Fruit fly (Drosophila melanogaster): ENCODE data around the gene COX7A.

Gene COX7A

DNA sequence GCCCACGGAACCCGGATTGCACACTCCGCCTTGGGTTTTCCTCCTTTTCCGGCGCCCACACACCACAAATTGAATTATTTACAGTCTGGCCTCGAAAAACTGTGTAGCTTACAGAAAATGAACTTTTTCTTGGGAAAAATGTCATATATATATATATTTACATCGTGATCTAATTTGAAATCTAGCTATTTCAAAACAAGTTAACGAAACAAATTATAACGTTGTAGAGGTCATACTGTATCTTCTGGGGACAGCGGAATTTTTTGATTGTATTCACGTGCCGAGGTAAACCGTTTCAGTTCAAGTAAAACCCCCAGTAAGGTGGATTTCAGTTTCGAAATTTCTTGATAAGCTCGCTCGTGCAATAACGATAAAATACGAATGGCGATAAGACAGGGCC lies 13.6 kb upstream of the COX7A start (continued):
- TF ChIP-seq gro (GFP tag; optimal IDR thresholded peaks at IDR 0.05): no peak
- TF ChIP-seq Lim3 (GFP tag; IDR thresholded peaks at IDR 0.05): no peak
- peak; percentile 55; the same call in 2 of the 3 replicates for TF ChIP-seq Aef1 (GFP tag; IDR thresholded peaks at IDR 0.05)
- no peak for TF ChIP-seq p53 (GFP tag; optimal IDR thresholded peaks at IDR 0.05)
- no peak; the same call in 1 of the 2 replicates for TF ChIP-seq CG31441 (GFP tag; IDR thresholded peaks at IDR 0.05)
- TF ChIP-seq prd (optimal IDR thresholded peaks at IDR 0.05): no peak
- TF ChIP-seq prd (GFP tag; IDR thresholded peaks at IDR 0.05): peak; percentile 76
- TF ChIP-seq br (optimal IDR thresholded peaks at IDR 0.05): no peak
- TF ChIP-seq stwl (tag; optimal IDR thresholded peaks at IDR 0.05): no peak
- TF ChIP-seq CG34376 (GFP tag; optimal IDR thresholded peaks at IDR 0.05): no peak
- peak; percentile 40; the same call in 1 of the 2 replicates for TF ChIP-seq wor (GFP tag; IDR thresholded peaks at IDR 0.05)
- no peak for TF ChIP-seq Sox100B (GFP tag; optimal IDR thresholded peaks at IDR 0.05)
- TF ChIP-seq CG7357 (GFP tag; IDR thresholded peaks at IDR 0.05): no peak
- no peak; the same call in 1 of the 2 replicates for TF ChIP-seq MBD-R2 (GFP tag; IDR thresholded peaks at IDR 0.05)
- peak; percentile 71 for TF ChIP-seq CG9932 (GFP tag; IDR thresholded peaks at IDR 0.05)
- TF ChIP-seq CG4617 (GFP tag; optimal IDR thresholded peaks at IDR 0.05; ENCODE audit: borderline replicate concordance): no peak
- no peak for TF ChIP-seq CG10959 (GFP tag; IDR thresholded peaks at IDR 0.05)
- no peak for TF ChIP-seq CG6683 (GFP tag; optimal IDR thresholded peaks at IDR 0.05)
- TF ChIP-seq ind (GFP tag; optimal IDR thresholded peaks at IDR 0.05): peak; percentile 40
- TF ChIP-seq gem (tag; optimal IDR thresholded peaks at IDR 0.05): peak; percentile 73
- TF ChIP-seq CG1024 (GFP tag; IDR thresholded peaks at IDR 0.05): 0 out of 2 replicates have a peak, but pooled peaks have one; percentile 16
- TF ChIP-seq en (GFP tag; optimal IDR thresholded peaks at IDR 0.05): no peak
- TF ChIP-seq crp (GFP tag; optimal IDR thresholded peaks at IDR 0.05): no peak
- peak; percentile 42 for TF ChIP-seq Xbp1 (GFP tag; optimal IDR thresholded peaks at IDR 0.05)
- no peak for TF ChIP-seq CG1529 (GFP tag; optimal IDR thresholded peaks at IDR 0.05)
- TF ChIP-seq Myb (GFP tag; optimal IDR thresholded peaks at IDR 0.05): no peak
- no peak for TF ChIP-seq dan (GFP tag; IDR thresholded peaks at IDR 0.05)
- peak; percentile 40; the same call in 1 of the 2 replicates for TF ChIP-seq H2.0 (GFP tag; IDR thresholded peaks at IDR 0.05)
- peak; percentile 55; the same call in 1 of the 2 replicates for TF ChIP-seq CG14667 (GFP tag; IDR thresholded peaks at IDR 0.05)
- TF ChIP-seq nerfin-1 (tag; optimal IDR thresholded peaks at IDR 0.05): peak; percentile 16
- no peak for TF ChIP-seq Ets65A (GFP tag)
- no peak for TF ChIP-seq CG4707 (GFP tag; optimal IDR thresholded peaks at IDR 0.05)
- peak; percentile 24 for TF ChIP-seq CG1233 (GFP tag; optimal IDR thresholded peaks at IDR 0.05)
- TF ChIP-seq CG7928 (GFP tag; optimal IDR thresholded peaks at IDR 0.05): peak; percentile 14
- TF ChIP-seq bab2 (GFP tag; optimal IDR thresholded peaks at IDR 0.05): peak; percentile 16
- peak; percentile 66 for TF ChIP-seq unpg (GFP tag; optimal IDR thresholded peaks at IDR 0.05)
- peak; percentile 39; the same call in 1 of the 4 replicates for TF ChIP-seq Gug (GFP tag; IDR thresholded peaks at IDR 0.05)
- TF ChIP-seq Nf-YB (GFP tag; optimal IDR thresholded peaks at IDR 0.05): no peak
- TF ChIP-seq CG5245 (GFP tag; optimal IDR thresholded peaks at IDR 0.05): no peak
- TF ChIP-seq CG8478 (optimal IDR thresholded peaks at IDR 0.05): no peak
- TF ChIP-seq E2f2 (GFP tag; IDR thresholded peaks at IDR 0.05): peak; percentile 28; the same call in 1 of the 2 replicates
- no peak for TF ChIP-seq ERR (GFP tag; optimal IDR thresholded peaks at IDR 0.05)
- TF ChIP-seq jing (GFP tag; optimal IDR thresholded peaks at IDR 0.05): no peak
- no peak for TF ChIP-seq disco-r (GFP tag; optimal IDR thresholded peaks at IDR 0.05)
- TF ChIP-seq twi (tag; optimal IDR thresholded peaks at IDR 0.05): no peak
- peak; percentile 73 for TF ChIP-seq Ada2b (GFP tag; IDR thresholded peaks at IDR 0.05)
- peak; percentile 25; the same call in 1 of the 2 replicates for TF ChIP-seq wdn (GFP tag; IDR thresholded peaks at IDR 0.05)
- TF ChIP-seq bbx (GFP tag; IDR thresholded peaks at IDR 0.05; ENCODE audit: partially characterized antibody): no peak
- TF ChIP-seq CG8290 (GFP tag; optimal IDR thresholded peaks at IDR 0.05): no peak
- TF ChIP-seq CG8290 (tag; optimal IDR thresholded peaks at IDR 0.05): peak in 1 of 2 experiments; percentile 42
- TF ChIP-seq ash1 (GFP tag; optimal IDR thresholded peaks at IDR 0.05): no peak
- no peak for TF ChIP-seq usp (GFP tag; optimal IDR thresholded peaks at IDR 0.05)
